Worm (Caenorhabditis elegans) whole organism, young adult: ENCODE data around the gene B0361.9.

Source experiments
- B0336.3 ChIP-seq: fragments of 200-800 bp; sonication (Bioruptor generic); IDR thresholded peaks from 2 replicates; pipeline ENCODE4 v1.3.6; 2022; ENCODE audit warnings: missing genetic modification characterization, missing compliant biosample characterization
- F10E7.11 ChIP-seq: sonication (generic microtip); optimal IDR thresholded peaks from 2 replicates; lab custom pipeline; 2017; ENCODE audit warnings: mild to moderate bottlenecking, missing genetic modification characterization, moderate library complexity, missing compliant biosample characterization
- F23B12.7 ChIP-seq: sonication (generic microtip); optimal IDR thresholded peaks from 2 replicates; lab custom pipeline; 2017; ENCODE audit warnings: missing genetic modification characterization, mild to moderate bottlenecking, missing compliant biosample characterization, antibody characterized with exemption, moderate library complexity; ENCODE audit not compliant: insufficient read depth
- F39B2.1 ChIP-seq: fragments of 200-800 bp; sonication (Bioruptor generic); IDR thresholded peaks from 2 replicates; pipeline ENCODE4 v1.3.6; 2022; ENCODE audit warnings: missing genetic modification reagents, missing genetic modification characterization, missing compliant biosample characterization
- F55B11.4 ChIP-seq: sonication (generic microtip); optimal IDR thresholded peaks from 2 replicates; lab custom pipeline; 2016; ENCODE audit warnings: missing compliant biosample characterization, missing genetic modification characterization, borderline replicate concordance; ENCODE audit not compliant: insufficient read depth
- K12H6.12 ChIP-seq: fragments of 200-800 bp; sonication (Bioruptor generic); optimal IDR thresholded peaks from 2 replicates; lab custom pipeline; 2018; ENCODE audit warnings: mild to moderate bottlenecking, missing genetic modification characterization, missing compliant biosample characterization
- Y53F4B.3 ChIP-seq: fragments of 200-800 bp; sonication (Bioruptor generic); IDR thresholded peaks from 2 replicates; pipeline ENCODE4 v1.3.6; 2022; ENCODE audit warnings: missing genetic modification reagents, missing genetic modification characterization, missing compliant biosample characterization
- Y79H2A.3 ChIP-seq: fragments of 200-800 bp; sonication (Bioruptor generic); conservative IDR thresholded peaks from 2 replicates; pipeline ENCODE4 v1.3.6; 2022; ENCODE audit warnings: missing genetic modification reagents, missing genetic modification characterization, missing compliant biosample characterization
- ama-1 ChIP-seq, 3 experiments: fragments of 150-350 bp in 1 of 3; sonication (generic microtip) in 2 of 3; optimal IDR thresholded peaks; 2 replicates each; lab custom pipeline; 2014 to 2018; ENCODE audit warnings: missing biosample characterization in 2 of 3, missing genetic modification characterization in 2 of 3, missing genetic modification reagents in 2 of 3
- bed-2 ChIP-seq: fragments of 200-800 bp; sonication (Bioruptor generic); IDR thresholded peaks from 2 replicates; pipeline ENCODE4 v1.3.6; 2022; ENCODE audit warnings: missing genetic modification reagents, missing genetic modification characterization, missing compliant biosample characterization
- ceh-79 ChIP-seq: sonication (generic microtip); optimal IDR thresholded peaks from 2 replicates; lab custom pipeline; 2017; ENCODE audit warnings: mild to moderate bottlenecking, missing genetic modification characterization, missing compliant biosample characterization
- chd-7 ChIP-seq: sonication (generic microtip); optimal IDR thresholded peaks from 2 replicates; lab custom pipeline; 2016; ENCODE audit warnings: mild to moderate bottlenecking, missing genetic modification characterization, moderate library complexity, missing compliant biosample characterization
- dox-1 ChIP-seq: fragments of 200-800 bp; sonication (Bioruptor generic); IDR thresholded peaks from 2 replicates; pipeline ENCODE4 v1.3.6; 2022; ENCODE audit warnings: missing genetic modification reagents, missing genetic modification characterization, missing compliant biosample characterization
- dpff-1 ChIP-seq: sonication (generic microtip); optimal IDR thresholded peaks from 2 replicates; lab custom pipeline; 2017; ENCODE audit warnings: mild to moderate bottlenecking, missing genetic modification characterization, missing compliant biosample characterization
- egrh-3 ChIP-seq: fragments of 200-800 bp; sonication (Bioruptor generic); IDR thresholded peaks from 2 replicates; pipeline ENCODE4 v1.3.6; 2022; ENCODE audit warnings: missing genetic modification reagents, missing genetic modification characterization, missing compliant biosample characterization
- ekl-4 ChIP-seq: fragments of 200-800 bp; sonication (Bioruptor generic); IDR thresholded peaks from 2 replicates; pipeline ENCODE4 v1.3.6; 2022; ENCODE audit warnings: missing genetic modification reagents, missing genetic modification characterization, missing compliant biosample characterization
- hlh-26 ChIP-seq: fragments of 200-800 bp; sonication (Bioruptor generic); conservative IDR thresholded peaks from 2 replicates; pipeline ENCODE4 v1.3.6; 2022; ENCODE audit warnings: missing genetic modification reagents, missing genetic modification characterization, missing compliant biosample characterization
- hmg-1.2 ChIP-seq: fragments of 200-800 bp; sonication (Bioruptor generic); IDR thresholded peaks from 2 replicates; pipeline ENCODE4 v1.3.6; 2022; ENCODE audit warnings: missing genetic modification reagents, missing genetic modification characterization, missing compliant biosample characterization
- hrde-1 ChIP-seq: sonication (generic microtip); optimal IDR thresholded peaks from 2 replicates; lab custom pipeline; 2016; ENCODE audit warnings: missing genetic modification characterization, mild to moderate bottlenecking, missing compliant biosample characterization, moderate library complexity, missing genotype, missing genetic modification reagents, borderline replicate concordance
- let-607 ChIP-seq, 2 experiments: fragments of 200-800 bp in 1 of 2; sonication (Bioruptor generic) in 1 of 2; sonication (generic microtip) in 1 of 2; optimal IDR thresholded peaks; 2 replicates each; lab custom pipeline; 2016 to 2018; ENCODE audit warnings: mild to moderate bottlenecking in 2 of 2, missing compliant biosample characterization in 2 of 2, missing genetic modification characterization in 2 of 2, moderate library complexity in 2 of 2, missing genotype in 1 of 2
- lin-40 ChIP-seq: sonication (generic microtip); optimal IDR thresholded peaks from 2 replicates; lab custom pipeline; 2016; ENCODE audit warnings: missing genetic modification characterization, mild to moderate bottlenecking, missing compliant biosample characterization, missing genotype, missing genetic modification reagents
- lir-1 ChIP-seq: fragments of 200-800 bp; sonication (Bioruptor generic); conservative IDR thresholded peaks from 2 replicates; pipeline ENCODE4 v1.3.6; 2022; ENCODE audit warnings: missing genetic modification reagents, missing genetic modification characterization, missing compliant biosample characterization
- lsl-1 ChIP-seq: fragments of 200-800 bp; sonication (Bioruptor generic); optimal IDR thresholded peaks from 2 replicates; lab custom pipeline; 2018; ENCODE audit warnings: mild to moderate bottlenecking, missing genetic modification characterization, moderate library complexity, missing compliant biosample characterization
- madf-10 ChIP-seq: sonication (generic microtip); optimal IDR thresholded peaks from 2 replicates; lab custom pipeline; 2016; ENCODE audit warnings: mild to moderate bottlenecking, missing genetic modification characterization, missing compliant biosample characterization
- mel-28 ChIP-seq: sonication (generic microtip); optimal IDR thresholded peaks from 2 replicates; lab custom pipeline; 2016; ENCODE audit warnings: borderline replicate concordance, mild to moderate bottlenecking, missing genetic modification characterization, missing compliant biosample characterization
- nfya-2 ChIP-seq: fragments of 200-800 bp; sonication (Bioruptor generic); IDR thresholded peaks from 2 replicates; pipeline ENCODE4 v1.3.6; 2022; ENCODE audit warnings: missing genetic modification reagents, missing genetic modification characterization, missing compliant biosample characterization
- nhr-179 ChIP-seq: sonication (generic microtip); optimal IDR thresholded peaks from 2 replicates; lab custom pipeline; 2016; ENCODE audit warnings: mild to moderate bottlenecking, missing genetic modification characterization, missing compliant biosample characterization
- nhr-27 ChIP-seq: fragments of 200-800 bp; sonication (Bioruptor generic); optimal IDR thresholded peaks from 2 replicates; lab custom pipeline; 2018; ENCODE audit warnings: mild to moderate bottlenecking, missing genetic modification characterization, moderate library complexity, missing compliant biosample characterization
- nhr-80 ChIP-seq: sonication (generic microtip); optimal IDR thresholded peaks from 2 replicates; lab custom pipeline; 2016; ENCODE audit warnings: missing genetic modification characterization, missing compliant biosample characterization
- nhr-90 ChIP-seq: sonication (generic microtip); optimal IDR thresholded peaks from 2 replicates; lab custom pipeline; 2016; ENCODE audit warnings: missing genotype, mild to moderate bottlenecking, missing genetic modification characterization, missing compliant biosample characterization
- pbrm-1 ChIP-seq: fragments of 200-800 bp; sonication (Bioruptor generic); IDR thresholded peaks from 2 replicates; pipeline ENCODE4 v1.3.6; 2022; ENCODE audit warnings: missing genetic modification reagents, missing genetic modification characterization, missing compliant biosample characterization
- rpc-1 ChIP-seq, 2 experiments: fragments of 150-350 bp in 1 of 2; sonication (generic microtip) in 1 of 2; optimal IDR thresholded peaks; 2 replicates each; lab custom pipeline; 2014 to 2018; ENCODE audit warnings: missing biosample characterization in 1 of 2, missing genetic modification characterization in 1 of 2, missing genetic modification reagents in 1 of 2, missing genotype in 1 of 2
- snpc-1.3 ChIP-seq: sonication (generic microtip); optimal IDR thresholded peaks from 2 replicates; lab custom pipeline; 2017; ENCODE audit warnings: missing genetic modification characterization, mild to moderate bottlenecking, missing compliant biosample characterization, antibody characterized with exemption, moderate library complexity, missing genotype, missing genetic modification reagents; ENCODE audit not compliant: insufficient read depth
- sptf-2 ChIP-seq: fragments of 200-800 bp; sonication (Bioruptor generic); optimal IDR thresholded peaks from 2 replicates; lab custom pipeline; 2018; ENCODE audit warnings: mild to moderate bottlenecking, missing genetic modification characterization, missing compliant biosample characterization
- tbx-9 ChIP-seq: sonication (generic microtip); optimal IDR thresholded peaks from 2 replicates; lab custom pipeline; 2016; ENCODE audit warnings: borderline replicate concordance, missing genetic modification characterization, inconsistent platforms, missing compliant biosample characterization
- tlf-1 ChIP-seq: fragments of 200-800 bp; sonication (Bioruptor generic); optimal IDR thresholded peaks from 2 replicates; lab custom pipeline; 2018; ENCODE audit warnings: mild to moderate bottlenecking, missing genetic modification characterization, missing compliant biosample characterization
- unc-130 ChIP-seq: sonication (generic microtip); optimal IDR thresholded peaks from 2 replicates; lab custom pipeline; 2016; ENCODE audit warnings: missing genetic modification reagents, missing genetic modification characterization, missing compliant biosample characterization
- unc-62 ChIP-seq: fragments of 150-350 bp; optimal IDR thresholded peaks from 2 replicates; lab custom pipeline; 2014; ENCODE audit warnings: missing biosample characterization, missing genetic modification reagents, missing genetic modification characterization
- ztf-18 ChIP-seq: sonication (generic microtip); optimal IDR thresholded peaks from 2 replicates; lab custom pipeline; 2016; ENCODE audit warnings: missing genotype, mild to moderate bottlenecking, missing genetic modification characterization, missing compliant biosample characterization
- ztf-26 ChIP-seq: sonication (generic microtip); optimal IDR thresholded peaks from 2 replicates; lab custom pipeline; 2017; ENCODE audit warnings: missing genetic modification characterization, missing compliant biosample characterization
- ztf-28 ChIP-seq: fragments of 200-800 bp; sonication (Bioruptor generic); IDR thresholded peaks from 2 replicates; pipeline ENCODE4 v1.3.6; 2022; ENCODE audit warnings: missing genetic modification reagents, missing genetic modification characterization, missing compliant biosample characterization

The B0361.9 gene

ce11 chrIII:7293075-7293684, 6.3 kb downstream of the B0361.9 start, which contains the start of gene cwf-19L2 (continued):
- TF ChIP-seq ztf-18 (tag; lab: Kevin White, UChicago) (no peak), F55B11.4 (tag; lab: Kevin White, UChicago) (no peak)

ce11 chrIII:7292569-7292968, 6.9 kb downstream of the B0361.9 start:
- peak; percentile 40 for TF ChIP-seq nhr-80
- no peak for TF ChIP-seq tbx-9 (tag; lab: Kevin White, UChicago)
- peak in 1 of 2 experiments; percentile 2 for TF ChIP-seq let-607 (tag; optimal IDR thresholded peaks at IDR 0.05; lab: Kevin White, UChicago)

ce11 chrIII:7291216-7291615, 8.2 kb downstream of the B0361.9 start:
- TF ChIP-seq lir-1 (no peak), nhr-27 (no peak), sptf-2 (GFP tag; lab: Kevin White, UChicago) (no peak), ztf-26 (no peak), dox-1 (no peak), Y79H2A.3 (GFP tag; lab: Robert Waterston, UW) (no peak), ztf-18 (tag; lab: Kevin White, UChicago) (no peak), snpc-1.3 (tag; lab: Kevin White, UChicago) (no peak), let-607 (tag; optimal IDR thresholded peaks at IDR 0.05; lab: Kevin White, UChicago) (no peak), nhr-179 (tag; lab: Kevin White, UChicago) (no peak), nfya-2 (GFP tag; lab: Robert Waterston, UW) (no peak)

- TF ChIP-seq ceh-79 (no peak), chd-7 (tag; lab: Kevin White, UChicago) (no peak), egrh-3 (GFP tag; lab: Robert Waterston, UW) (no peak), dpff-1 (tag; lab: Kevin White, UChicago) (no peak), nhr-27 (no peak), F23B12.7 (tag; lab: Kevin White, UChicago) (no peak), F39B2.1 (GFP tag; lab: Robert Waterston, UW) (no peak), ztf-18 (tag; lab: Kevin White, UChicago) (no peak), tlf-1 (GFP tag; lab: Kevin White, UChicago) (no peak), bed-2 (GFP tag; lab: Robert Waterston, UW) (no peak), mel-28 (tag; lab: Kevin White, UChicago) (no peak), F10E7.11 (tag; lab: Kevin White, UChicago) (no peak), madf-10 (tag; lab: Kevin White, UChicago) (no peak), ekl-4 (GFP tag; lab: Robert Waterston, UW) (no peak), lsl-1 (GFP tag; lab: Kevin White, UChicago) (no peak)
These were observed 9.0 kb downstream of the B0361.9 start, which contains the start of gene algn-11 for ce11 chrIII:7290462-7290861. Gene algn-11, minus strand, starts transcription at chrIII:7290562.

ce11 chrIII:7287503-7287902, 11.9 kb downstream of the B0361.9 start, which contains the start of gene ykt-6:
Gene ykt-6, minus strand, starts transcription at chrIII:7287603.
- TF ChIP-seq nhr-90 (tag; lab: Kevin White, UChicago) (no peak), hmg-1.2 (GFP tag; lab: Robert Waterston, UW) (no peak), Y53F4B.3 (GFP tag; lab: Robert Waterston, UW) (no peak), unc-130 (GFP tag; lab: Kevin White, UChicago) (no peak), hrde-1 (no peak), rpc-1 (optimal IDR thresholded peaks at IDR 0.05; lab: Kevin White, UChicago) (no peak), rpc-1 (tag; optimal IDR thresholded peaks at IDR 0.05; lab: Kevin White, UChicago) (no peak), hlh-26 (GFP tag; lab: Robert Waterston, UW) (no peak), ama-1 (optimal IDR thresholded peaks at IDR 0.05; lab: Kevin White, UChicago) (no peak), ama-1 (GFP tag; optimal IDR thresholded peaks at IDR 0.05; lab: Kevin White, UChicago) (no peak), ztf-28 (no peak), unc-62 (GFP tag; lab: Kevin White, UChicago) (no peak), B0336.3 (GFP tag; lab: Robert Waterston, UW) (no peak), lin-40 (tag; lab: Kevin White, UChicago) (no peak), pbrm-1 (GFP tag; lab: Robert Waterston, UW) (no peak), K12H6.12 (tag; lab: Kevin White, UChicago) (no peak)
